Worm (Caenorhabditis elegans) whole organism, young adult: ENCODE measurements around the gene cee-1.

Experiments
- B0035.1 ChIP-seq: sonication (generic microtip); optimal IDR thresholded peaks from 2 replicates; lab custom pipeline; 2016; ENCODE audit warnings: missing genetic modification characterization, mild to moderate bottlenecking, missing compliant biosample characterization, missing genotype, missing genetic modification reagents
- B0261.1 ChIP-seq: sonication (generic microtip); optimal IDR thresholded peaks from 2 replicates; lab custom pipeline; 2016; ENCODE audit warnings: mild to moderate bottlenecking, missing genetic modification characterization, moderate library complexity, missing compliant biosample characterization
- C06A6.2 ChIP-seq: fragments of 200-800 bp; sonication (Bioruptor generic); conservative IDR thresholded peaks from 2 replicates; pipeline ENCODE4 v1.3.6; 2022; ENCODE audit warnings: missing genetic modification characterization, missing compliant biosample characterization
- D2030.7 ChIP-seq: fragments of 200-800 bp; sonication (Bioruptor generic); IDR thresholded peaks from 2 replicates; pipeline ENCODE4 v1.3.6; 2022; ENCODE audit warnings: missing genetic modification reagents, missing genetic modification characterization, missing compliant biosample characterization
- F23B12.7 ChIP-seq: sonication (generic microtip); optimal IDR thresholded peaks from 2 replicates; lab custom pipeline; 2017; ENCODE audit warnings: missing genetic modification characterization, mild to moderate bottlenecking, missing compliant biosample characterization, antibody characterized with exemption, moderate library complexity; ENCODE audit not compliant: insufficient read depth
- F33H1.4 ChIP-seq: fragments of 200-800 bp; sonication (Bioruptor generic); IDR thresholded peaks from 2 replicates; pipeline ENCODE4 v1.3.6; 2022; ENCODE audit warnings: missing genetic modification reagents, missing genetic modification characterization, missing compliant biosample characterization
- F49E8.2 ChIP-seq: sonication (generic microtip); optimal IDR thresholded peaks from 3 replicates; lab custom pipeline; 2017; ENCODE audit warnings: missing genetic modification characterization, mild to moderate bottlenecking, missing compliant biosample characterization, antibody characterized with exemption, moderate library complexity; ENCODE audit not compliant: insufficient read depth
- ama-1 ChIP-seq, 3 experiments: fragments of 150-350 bp in 1 of 3; sonication (generic microtip) in 2 of 3; optimal IDR thresholded peaks; 2 replicates each; lab custom pipeline; 2014 to 2018; ENCODE audit warnings: missing biosample characterization in 2 of 3, missing genetic modification characterization in 2 of 3, missing genetic modification reagents in 2 of 3
- aptf-3 ChIP-seq: fragments of 200-800 bp; sonication (Bioruptor generic); IDR thresholded peaks from 2 replicates; pipeline ENCODE4 v1.3.6; 2022; ENCODE audit warnings: missing genetic modification characterization, missing compliant biosample characterization
- attf-5 ChIP-seq: fragments of 200-800 bp; sonication (Bioruptor generic); optimal IDR thresholded peaks from 2 replicates; lab custom pipeline; 2018; ENCODE audit warnings: mild to moderate bottlenecking, missing genetic modification characterization, missing compliant biosample characterization
- cebp-1 ChIP-seq, 2 experiments: fragments of 200-800 bp in 1 of 2; sonication (Bioruptor generic) in 1 of 2; sonication (generic microtip) in 1 of 2; IDR thresholded peaks in 1 of 2; optimal IDR thresholded peaks in 1 of 2; 2 replicates each; pipeline versions ENCODE4 v1.3.6 to Lab custom; 2017 to 2022; ENCODE audit warnings: missing compliant biosample characterization in 2 of 2, missing genetic modification characterization in 2 of 2, mild to moderate bottlenecking in 1 of 2, missing genetic modification reagents in 1 of 2, moderate library complexity in 1 of 2
- ceh-79 ChIP-seq: sonication (generic microtip); optimal IDR thresholded peaks from 2 replicates; lab custom pipeline; 2017; ENCODE audit warnings: mild to moderate bottlenecking, missing genetic modification characterization, missing compliant biosample characterization
- ceh-91 ChIP-seq: fragments of 200-800 bp; sonication (Bioruptor generic); IDR thresholded peaks from 2 replicates; pipeline ENCODE4 v1.3.6; 2022; ENCODE audit warnings: missing genetic modification reagents, missing genetic modification characterization, missing compliant biosample characterization
- die-1 ChIP-seq: sonication (generic microtip); optimal IDR thresholded peaks from 2 replicates; lab custom pipeline; 2016; ENCODE audit warnings: missing genotype, mild to moderate bottlenecking, missing genetic modification characterization, missing compliant biosample characterization
- dox-1 ChIP-seq: fragments of 200-800 bp; sonication (Bioruptor generic); IDR thresholded peaks from 2 replicates; pipeline ENCODE4 v1.3.6; 2022; ENCODE audit warnings: missing genetic modification reagents, missing genetic modification characterization, missing compliant biosample characterization
- dpl-1 ChIP-seq: fragments of 150-350 bp; optimal IDR thresholded peaks from 2 replicates; lab custom pipeline; 2014; ENCODE audit warnings: missing biosample characterization, missing genetic modification reagents, missing genetic modification characterization
- efl-1 ChIP-seq: fragments of 150-350 bp; optimal IDR thresholded peaks from 2 replicates; lab custom pipeline; 2014; ENCODE audit warnings: missing biosample characterization, missing genetic modification reagents, missing genetic modification characterization
- hlh-12 ChIP-seq: sonication (generic microtip); optimal IDR thresholded peaks from 2 replicates; lab custom pipeline; 2016; ENCODE audit warnings: missing genetic modification characterization, missing compliant biosample characterization
- hmg-1.2 ChIP-seq: fragments of 200-800 bp; sonication (Bioruptor generic); IDR thresholded peaks from 2 replicates; pipeline ENCODE4 v1.3.6; 2022; ENCODE audit warnings: missing genetic modification reagents, missing genetic modification characterization, missing compliant biosample characterization
- hrde-1 ChIP-seq: sonication (generic microtip); optimal IDR thresholded peaks from 2 replicates; lab custom pipeline; 2016; ENCODE audit warnings: missing genetic modification characterization, mild to moderate bottlenecking, missing compliant biosample characterization, moderate library complexity, missing genotype, missing genetic modification reagents, borderline replicate concordance
- lag-1 ChIP-seq: fragments of 200-800 bp; sonication (Bioruptor generic); IDR thresholded peaks from 2 replicates; pipeline ENCODE4 v1.3.6; 2022; ENCODE audit warnings: missing genetic modification reagents, missing genetic modification characterization, missing compliant biosample characterization
- let-607 ChIP-seq, 2 experiments: fragments of 200-800 bp in 1 of 2; sonication (Bioruptor generic) in 1 of 2; sonication (generic microtip) in 1 of 2; optimal IDR thresholded peaks; 2 replicates each; lab custom pipeline; 2016 to 2018; ENCODE audit warnings: mild to moderate bottlenecking in 2 of 2, missing compliant biosample characterization in 2 of 2, missing genetic modification characterization in 2 of 2, moderate library complexity in 2 of 2, missing genotype in 1 of 2
- lin-35 ChIP-seq, 3 experiments: fragments of 150-350 bp in 2 of 3; sonication (generic microtip) in 1 of 3; optimal IDR thresholded peaks; 2 replicates each; lab custom pipeline; 2014 to 2018; ENCODE audit warnings: missing biosample characterization in 3 of 3, missing genetic modification characterization in 3 of 3, missing genetic modification reagents in 3 of 3
- lin-54 ChIP-seq: fragments of 200-800 bp; sonication (Bioruptor generic); optimal IDR thresholded peaks from 2 replicates; lab custom pipeline; 2018; ENCODE audit warnings: mild to moderate bottlenecking, missing genetic modification characterization, missing compliant biosample characterization
- lsl-1 ChIP-seq: fragments of 200-800 bp; sonication (Bioruptor generic); optimal IDR thresholded peaks from 2 replicates; lab custom pipeline; 2018; ENCODE audit warnings: mild to moderate bottlenecking, missing genetic modification characterization, moderate library complexity, missing compliant biosample characterization
- lsy-27 ChIP-seq: sonication (generic microtip); optimal IDR thresholded peaks from 2 replicates; lab custom pipeline; 2017; ENCODE audit warnings: missing genetic modification characterization, mild to moderate bottlenecking, missing compliant biosample characterization, antibody characterized with exemption, missing genotype, borderline replicate concordance; ENCODE audit not compliant: insufficient read depth
- madf-6 ChIP-seq: fragments of 200-800 bp; sonication (Bioruptor generic); IDR thresholded peaks from 2 replicates; pipeline ENCODE4 v1.3.6; 2022; ENCODE audit warnings: missing genetic modification reagents, missing genetic modification characterization, missing compliant biosample characterization
- mcd-1 ChIP-seq: fragments of 200-800 bp; sonication (Bioruptor generic); IDR thresholded peaks from 2 replicates; pipeline ENCODE4 v1.3.6; 2022; ENCODE audit warnings: missing genetic modification reagents, missing genetic modification characterization, missing compliant biosample characterization
- mes-4 ChIP-seq: sonication (generic microtip); optimal IDR thresholded peaks from 2 replicates; lab custom pipeline; 2016; ENCODE audit warnings: missing genotype, missing genetic modification characterization, missing compliant biosample characterization
- nhr-80 ChIP-seq: sonication (generic microtip); optimal IDR thresholded peaks from 2 replicates; lab custom pipeline; 2016; ENCODE audit warnings: missing genetic modification characterization, missing compliant biosample characterization
- snpc-3.4 ChIP-seq: sonication (generic microtip); optimal IDR thresholded peaks from 2 replicates; lab custom pipeline; 2017; ENCODE audit warnings: missing genetic modification characterization, mild to moderate bottlenecking, missing compliant biosample characterization, antibody characterized with exemption, moderate library complexity, missing genotype, missing genetic modification reagents
- tbx-9 ChIP-seq: sonication (generic microtip); optimal IDR thresholded peaks from 2 replicates; lab custom pipeline; 2016; ENCODE audit warnings: borderline replicate concordance, missing genetic modification characterization, inconsistent platforms, missing compliant biosample characterization
- zfh-2 ChIP-seq: fragments of 200-800 bp; sonication (Bioruptor generic); conservative IDR thresholded peaks from 2 replicates; pipeline ENCODE4 v1.3.6; 2022; ENCODE audit warnings: missing genetic modification reagents, missing genetic modification characterization, missing compliant biosample characterization
- ztf-28 ChIP-seq: fragments of 200-800 bp; sonication (Bioruptor generic); IDR thresholded peaks from 2 replicates; pipeline ENCODE4 v1.3.6; 2022; ENCODE audit warnings: missing genetic modification reagents, missing genetic modification characterization, missing compliant biosample characterization

The cee-1 gene

ce11 chrIII:4917960-4918712, 5.6 kb downstream of the cee-1 start, which contains the start of gene rpb-8:
Gene rpb-8 (minus strand): TSS chrIII:4918008.
- TF ChIP-seq hlh-12 (tag; lab: Kevin White, UChicago) (no peak), lin-35 (GFP tag; optimal IDR thresholded peaks at IDR 0.05; lab: Kevin White, UChicago) (peak in 1 of 3 experiments; percentile 72), cebp-1 (GFP tag; IDR thresholded peaks at IDR 0.05; lab: Robert Waterston, UW) (no peak), cebp-1 (tag; optimal IDR thresholded peaks at IDR 0.05; lab: Kevin White, UChicago) (peak; percentile 80), ama-1 (optimal IDR thresholded peaks at IDR 0.05; lab: Kevin White, UChicago) (no peak), ama-1 (GFP tag; optimal IDR thresholded peaks at IDR 0.05; lab: Kevin White, UChicago) (no peak), aptf-3 (no peak), F23B12.7 (peak; percentile 52), ztf-28 (GFP tag; lab: Robert Waterston, UW) (peak; percentile 71; the same call in 1 of the 2 replicates), D2030.7 (GFP tag; lab: Robert Waterston, UW) (0 out of 2 replicates have a peak, but pooled peaks have one; percentile 17), let-607 (tag; optimal IDR thresholded peaks at IDR 0.05; lab: Kevin White, UChicago) (peak; percentile 85 to 96), efl-1 (GFP tag; lab: Kevin White, UChicago) (peak; percentile 70), zfh-2 (GFP tag; lab: Robert Waterston, UW) (no peak), hmg-1.2 (GFP tag; lab: Robert Waterston, UW) (peak; percentile 8; the same call in 1 of the 2 replicates), madf-6 (GFP tag; lab: Robert Waterston, UW) (peak; percentile 65; the same call in 1 of the 2 replicates), F33H1.4 (GFP tag; lab: Robert Waterston, UW) (peak; percentile 83), tbx-9 (tag; lab: Kevin White, UChicago) (no peak), mcd-1 (0 out of 2 replicates have a peak, but pooled peaks have one; percentile 30), lin-54 (GFP tag; lab: Kevin White, UChicago) (peak; percentile 87), snpc-3.4 (tag; lab: Kevin White, UChicago) (peak; percentile 29), ceh-91 (GFP tag; lab: Robert Waterston, UW) (0 out of 2 replicates have a peak, but pooled peaks have one; percentile 14), attf-5 (GFP tag; lab: Kevin White, UChicago) (peak; percentile 50), lsl-1 (GFP tag; lab: Kevin White, UChicago) (peak; percentile 13), nhr-80 (tag; lab: Kevin White, UChicago) (peak; percentile 76), die-1 (no peak), dox-1 (GFP tag; lab: Robert Waterston, UW) (no peak), dpl-1 (GFP tag; lab: Kevin White, UChicago) (peak; percentile 78)

- no peak for TF ChIP-seq B0261.1
- TF ChIP-seq hrde-1 (tag; lab: Kevin White, UChicago) = no peak
- TF ChIP-seq D2030.7 (GFP tag; lab: Robert Waterston, UW) = no peak
- TF ChIP-seq B0035.1 (tag; lab: Kevin White, UChicago) = no peak
- TF ChIP-seq lag-1 = no peak
- no peak for TF ChIP-seq F49E8.2
- TF ChIP-seq mes-4 (tag; lab: Kevin White, UChicago) = no peak
- TF ChIP-seq lsy-27 (tag; lab: Kevin White, UChicago) = no peak
- no peak for TF ChIP-seq ceh-79 (tag; lab: Kevin White, UChicago)
- TF ChIP-seq tbx-9 (tag; lab: Kevin White, UChicago) = no peak
- TF ChIP-seq C06A6.2 (GFP tag; lab: Robert Waterston, UW) = no peak
These were observed 6.4 kb downstream of the cee-1 start for ce11 chrIII:4918906-4919305.
